Worm (Caenorhabditis elegans) whole organism, young adult: Measurements from ENCODE around the gene R74.2.

Experiments
- B0035.1 ChIP-seq: sonication (generic microtip); optimal IDR thresholded peaks from 2 replicates; lab custom pipeline; 2016; ENCODE audit warnings: missing genetic modification characterization, mild to moderate bottlenecking, missing compliant biosample characterization, missing genotype, missing genetic modification reagents
- B0336.3 ChIP-seq: fragments of 200-800 bp; sonication (Bioruptor generic); IDR thresholded peaks from 2 replicates; pipeline ENCODE4 v1.3.6; 2022; ENCODE audit warnings: missing genetic modification characterization, missing compliant biosample characterization
- F22D6.2 ChIP-seq: sonication (generic microtip); optimal IDR thresholded peaks from 2 replicates; lab custom pipeline; 2016; ENCODE audit warnings: mild to moderate bottlenecking, missing genetic modification characterization, missing compliant biosample characterization
- F39B2.1 ChIP-seq: fragments of 200-800 bp; sonication (Bioruptor generic); IDR thresholded peaks from 2 replicates; pipeline ENCODE4 v1.3.6; 2022; ENCODE audit warnings: missing genetic modification reagents, missing genetic modification characterization, missing compliant biosample characterization
- K11D2.4 ChIP-seq: fragments of 200-800 bp; sonication (Bioruptor generic); IDR thresholded peaks from 2 replicates; pipeline ENCODE4 v1.3.6; 2022; ENCODE audit warnings: missing genetic modification reagents, missing genetic modification characterization, missing compliant biosample characterization
- T26A5.8 ChIP-seq: sonication (generic microtip); optimal IDR thresholded peaks from 2 replicates; lab custom pipeline; 2016; ENCODE audit warnings: missing genetic modification characterization, missing compliant biosample characterization
- Y67H2A.10 ChIP-seq: fragments of 200-800 bp; sonication (Bioruptor generic); conservative IDR thresholded peaks from 2 replicates; pipeline ENCODE4 v1.3.6; 2022; ENCODE audit warnings: missing genetic modification reagents, missing genetic modification characterization, missing compliant biosample characterization
- aptf-2 ChIP-seq: fragments of 200-800 bp; sonication (Bioruptor generic); conservative IDR thresholded peaks from 2 replicates; pipeline ENCODE4 v1.3.6; 2022; ENCODE audit warnings: missing genetic modification reagents, missing genetic modification characterization, missing compliant biosample characterization
- attf-3 ChIP-seq: fragments of 200-800 bp; sonication (Bioruptor generic); conservative IDR thresholded peaks from 2 replicates; pipeline ENCODE4 v1.3.6; 2022; ENCODE audit warnings: missing genetic modification reagents, missing genetic modification characterization, missing compliant biosample characterization
- attf-5 ChIP-seq: fragments of 200-800 bp; sonication (Bioruptor generic); optimal IDR thresholded peaks from 2 replicates; lab custom pipeline; 2018; ENCODE audit warnings: mild to moderate bottlenecking, missing genetic modification characterization, missing compliant biosample characterization
- bed-2 ChIP-seq: fragments of 200-800 bp; sonication (Bioruptor generic); IDR thresholded peaks from 2 replicates; pipeline ENCODE4 v1.3.6; 2022; ENCODE audit warnings: missing genetic modification reagents, missing genetic modification characterization, missing compliant biosample characterization
- ceh-91 ChIP-seq: fragments of 200-800 bp; sonication (Bioruptor generic); IDR thresholded peaks from 2 replicates; pipeline ENCODE4 v1.3.6; 2022; ENCODE audit warnings: missing genetic modification reagents, missing genetic modification characterization, missing compliant biosample characterization
- dox-1 ChIP-seq: fragments of 200-800 bp; sonication (Bioruptor generic); IDR thresholded peaks from 2 replicates; pipeline ENCODE4 v1.3.6; 2022; ENCODE audit warnings: missing genetic modification reagents, missing genetic modification characterization, missing compliant biosample characterization
- dpff-1 ChIP-seq: sonication (generic microtip); optimal IDR thresholded peaks from 2 replicates; lab custom pipeline; 2017; ENCODE audit warnings: mild to moderate bottlenecking, missing genetic modification characterization, missing compliant biosample characterization
- efl-1 ChIP-seq: fragments of 150-350 bp; optimal IDR thresholded peaks from 2 replicates; lab custom pipeline; 2014; ENCODE audit warnings: missing biosample characterization, missing genetic modification reagents, missing genetic modification characterization
- egrh-3 ChIP-seq: fragments of 200-800 bp; sonication (Bioruptor generic); IDR thresholded peaks from 2 replicates; pipeline ENCODE4 v1.3.6; 2022; ENCODE audit warnings: missing genetic modification reagents, missing genetic modification characterization, missing compliant biosample characterization
- fkh-3 ChIP-seq: sonication (generic microtip); optimal IDR thresholded peaks from 2 replicates; lab custom pipeline; 2016; ENCODE audit warnings: mild to moderate bottlenecking, missing genetic modification characterization, missing compliant biosample characterization
- him-1 ChIP-seq: sonication (generic microtip); optimal IDR thresholded peaks from 2 replicates; lab custom pipeline; 2016; ENCODE audit warnings: missing genotype, missing genetic modification reagents, missing genetic modification characterization, missing compliant biosample characterization
- hmg-1.2 ChIP-seq: fragments of 200-800 bp; sonication (Bioruptor generic); IDR thresholded peaks from 2 replicates; pipeline ENCODE4 v1.3.6; 2022; ENCODE audit warnings: missing genetic modification reagents, missing genetic modification characterization, missing compliant biosample characterization
- hrde-1 ChIP-seq: sonication (generic microtip); optimal IDR thresholded peaks from 2 replicates; lab custom pipeline; 2016; ENCODE audit warnings: missing genetic modification characterization, mild to moderate bottlenecking, missing compliant biosample characterization, moderate library complexity, missing genotype, missing genetic modification reagents, borderline replicate concordance
- lag-1 ChIP-seq: fragments of 200-800 bp; sonication (Bioruptor generic); IDR thresholded peaks from 2 replicates; pipeline ENCODE4 v1.3.6; 2022; ENCODE audit warnings: missing genetic modification reagents, missing genetic modification characterization, missing compliant biosample characterization
- lin-40 ChIP-seq: sonication (generic microtip); optimal IDR thresholded peaks from 2 replicates; lab custom pipeline; 2016; ENCODE audit warnings: missing genetic modification characterization, mild to moderate bottlenecking, missing compliant biosample characterization, missing genotype, missing genetic modification reagents
- lin-54 ChIP-seq: fragments of 200-800 bp; sonication (Bioruptor generic); optimal IDR thresholded peaks from 2 replicates; lab custom pipeline; 2018; ENCODE audit warnings: mild to moderate bottlenecking, missing genetic modification characterization, missing compliant biosample characterization
- lsl-1 ChIP-seq: fragments of 200-800 bp; sonication (Bioruptor generic); optimal IDR thresholded peaks from 2 replicates; lab custom pipeline; 2018; ENCODE audit warnings: mild to moderate bottlenecking, missing genetic modification characterization, moderate library complexity, missing compliant biosample characterization
- madf-6 ChIP-seq: fragments of 200-800 bp; sonication (Bioruptor generic); IDR thresholded peaks from 2 replicates; pipeline ENCODE4 v1.3.6; 2022; ENCODE audit warnings: missing genetic modification reagents, missing genetic modification characterization, missing compliant biosample characterization
- mxl-1 ChIP-seq: sonication (generic microtip); optimal IDR thresholded peaks from 2 replicates; lab custom pipeline; 2016; ENCODE audit warnings: missing genetic modification characterization, missing compliant biosample characterization
- nfyb-1 ChIP-seq: fragments of 200-800 bp; sonication (Bioruptor generic); IDR thresholded peaks from 2 replicates; pipeline ENCODE4 v1.3.6; 2022; ENCODE audit warnings: missing genetic modification reagents, missing genetic modification characterization, missing compliant biosample characterization
- nhr-179 ChIP-seq: sonication (generic microtip); optimal IDR thresholded peaks from 2 replicates; lab custom pipeline; 2016; ENCODE audit warnings: mild to moderate bottlenecking, missing genetic modification characterization, missing compliant biosample characterization
- nhr-27 ChIP-seq: fragments of 200-800 bp; sonication (Bioruptor generic); optimal IDR thresholded peaks from 2 replicates; lab custom pipeline; 2018; ENCODE audit warnings: mild to moderate bottlenecking, missing genetic modification characterization, moderate library complexity, missing compliant biosample characterization
- pbrm-1 ChIP-seq: fragments of 200-800 bp; sonication (Bioruptor generic); IDR thresholded peaks from 2 replicates; pipeline ENCODE4 v1.3.6; 2022; ENCODE audit warnings: missing genetic modification reagents, missing genetic modification characterization, missing compliant biosample characterization
- rcor-1 ChIP-seq: fragments of 200-800 bp; sonication (Bioruptor generic); IDR thresholded peaks from 2 replicates; pipeline ENCODE4 v1.3.6; 2022; ENCODE audit warnings: missing genetic modification reagents, missing genetic modification characterization, missing compliant biosample characterization
- rpc-1 ChIP-seq, 2 experiments: fragments of 150-350 bp in 1 of 2; sonication (generic microtip) in 1 of 2; optimal IDR thresholded peaks; 2 replicates each; lab custom pipeline; 2014 to 2018; ENCODE audit warnings: missing biosample characterization in 1 of 2, missing genetic modification characterization in 1 of 2, missing genetic modification reagents in 1 of 2, missing genotype in 1 of 2
- sea-2 ChIP-seq: fragments of 200-800 bp; sonication (Bioruptor generic); IDR thresholded peaks from 2 replicates; pipeline ENCODE4 v1.3.6; 2022; ENCODE audit warnings: missing genetic modification characterization, missing compliant biosample characterization
- snpc-1.3 ChIP-seq: sonication (generic microtip); optimal IDR thresholded peaks from 2 replicates; lab custom pipeline; 2017; ENCODE audit warnings: missing genetic modification characterization, mild to moderate bottlenecking, missing compliant biosample characterization, antibody characterized with exemption, moderate library complexity, missing genotype, missing genetic modification reagents; ENCODE audit not compliant: insufficient read depth
- sptf-2 ChIP-seq: fragments of 200-800 bp; sonication (Bioruptor generic); optimal IDR thresholded peaks from 2 replicates; lab custom pipeline; 2018; ENCODE audit warnings: mild to moderate bottlenecking, missing genetic modification characterization, missing compliant biosample characterization
- tbp1 ChIP-seq: fragments of 200-800 bp; sonication (Bioruptor generic); optimal IDR thresholded peaks from 2 replicates; lab custom pipeline; 2018; ENCODE audit warnings: mild to moderate bottlenecking, missing genetic modification characterization, missing compliant biosample characterization
- ztf-18 ChIP-seq: sonication (generic microtip); optimal IDR thresholded peaks from 2 replicates; lab custom pipeline; 2016; ENCODE audit warnings: missing genotype, mild to moderate bottlenecking, missing genetic modification characterization, missing compliant biosample characterization
- ztf-28 ChIP-seq: fragments of 200-800 bp; sonication (Bioruptor generic); IDR thresholded peaks from 2 replicates; pipeline ENCODE4 v1.3.6; 2022; ENCODE audit warnings: missing genetic modification reagents, missing genetic modification characterization, missing compliant biosample characterization

The R74.2 gene

DNA sequence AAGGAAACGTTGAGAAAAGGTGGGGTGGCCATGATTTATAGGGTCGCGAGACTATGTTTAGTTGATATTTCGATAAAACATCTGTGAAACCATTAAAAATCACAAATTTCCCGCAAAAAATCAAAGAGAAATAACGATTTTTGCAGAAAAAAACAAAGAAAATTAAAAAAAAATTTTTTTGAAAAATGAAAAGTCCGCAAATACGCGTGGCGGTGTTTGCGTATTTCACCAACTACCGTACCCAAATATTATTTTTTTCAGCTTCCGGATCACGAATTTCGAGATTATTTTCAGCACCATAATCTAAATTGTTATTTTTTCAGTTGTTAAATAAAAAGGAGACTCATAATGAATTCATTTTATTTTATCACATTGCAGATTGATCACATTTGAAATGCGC lies 42.1 kb downstream of the R74.2 start (continued):
- TF ChIP-seq ceh-91 (GFP tag; lab: Robert Waterston, UW) = peak; percentile 49; the same call in 1 of the 2 replicates
- 0 out of 2 replicates have a peak, but pooled peaks have one; percentile 17 for TF ChIP-seq dox-1 (GFP tag; lab: Robert Waterston, UW)
- TF ChIP-seq B0336.3 (GFP tag; lab: Robert Waterston, UW) = no peak
- TF ChIP-seq him-1 = peak; percentile 58

DNA sequence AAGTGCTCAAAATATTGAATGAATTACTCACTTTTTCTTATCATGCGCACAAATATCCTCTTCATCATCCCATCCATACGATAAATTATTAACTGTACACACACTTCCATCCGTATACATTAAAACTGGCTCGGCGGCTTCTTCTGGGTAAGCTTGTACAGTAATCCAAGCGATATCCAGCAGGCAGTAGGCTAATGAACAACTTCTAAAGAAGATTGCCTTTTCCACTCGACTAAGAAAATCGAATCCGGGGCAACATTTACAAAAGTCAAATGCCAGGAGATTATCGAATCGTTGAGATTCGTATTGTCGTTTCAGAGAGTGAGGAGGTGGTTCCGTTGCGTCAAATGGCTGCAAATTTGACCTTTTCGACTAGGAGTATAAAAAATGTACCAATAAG lies 43.4 kb downstream of the R74.2 start:
- TF ChIP-seq rpc-1 (optimal IDR thresholded peaks at IDR 0.05; lab: Kevin White, UChicago) (no peak), rpc-1 (tag; optimal IDR thresholded peaks at IDR 0.05; lab: Kevin White, UChicago) (no peak), lag-1 (GFP tag; lab: Robert Waterston, UW) (no peak), attf-5 (GFP tag; lab: Kevin White, UChicago) (no peak), mxl-1 (tag; lab: Kevin White, UChicago) (no peak)

DNA sequence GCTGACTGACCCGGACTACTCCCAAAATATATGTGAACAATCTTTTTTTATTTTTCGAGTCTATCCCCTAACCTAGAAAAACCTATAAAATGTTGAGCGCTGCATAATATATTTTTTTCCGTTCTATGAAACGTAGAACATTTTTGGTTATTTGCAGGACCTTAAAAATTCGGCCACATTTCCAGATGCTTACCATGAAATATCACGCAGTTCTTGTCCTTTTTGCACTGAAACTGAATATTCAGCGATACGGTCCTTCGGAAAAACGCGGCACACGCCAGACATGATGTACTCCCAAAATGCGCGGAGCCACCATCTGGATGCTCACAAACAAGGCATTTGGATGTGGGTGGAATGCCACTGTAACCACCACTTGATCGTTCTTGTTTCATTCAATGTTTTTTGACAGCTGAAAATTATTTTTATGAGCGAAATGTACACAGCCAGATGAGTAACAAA lies 44.9 kb downstream of the R74.2 start, which contains the start of gene nhr-20:
Gene nhr-20, minus strand, starts transcription at position 409 of the 459 bp plus-strand sequence.
- TF ChIP-seq hmg-1.2 (no peak), F39B2.1 (GFP tag; lab: Robert Waterston, UW) (no peak), ztf-18 (tag; lab: Kevin White, UChicago) (no peak), attf-3 (GFP tag; lab: Robert Waterston, UW) (no peak)
- TF ChIP-seq, all 124 proteins: peak for 0

DNA sequence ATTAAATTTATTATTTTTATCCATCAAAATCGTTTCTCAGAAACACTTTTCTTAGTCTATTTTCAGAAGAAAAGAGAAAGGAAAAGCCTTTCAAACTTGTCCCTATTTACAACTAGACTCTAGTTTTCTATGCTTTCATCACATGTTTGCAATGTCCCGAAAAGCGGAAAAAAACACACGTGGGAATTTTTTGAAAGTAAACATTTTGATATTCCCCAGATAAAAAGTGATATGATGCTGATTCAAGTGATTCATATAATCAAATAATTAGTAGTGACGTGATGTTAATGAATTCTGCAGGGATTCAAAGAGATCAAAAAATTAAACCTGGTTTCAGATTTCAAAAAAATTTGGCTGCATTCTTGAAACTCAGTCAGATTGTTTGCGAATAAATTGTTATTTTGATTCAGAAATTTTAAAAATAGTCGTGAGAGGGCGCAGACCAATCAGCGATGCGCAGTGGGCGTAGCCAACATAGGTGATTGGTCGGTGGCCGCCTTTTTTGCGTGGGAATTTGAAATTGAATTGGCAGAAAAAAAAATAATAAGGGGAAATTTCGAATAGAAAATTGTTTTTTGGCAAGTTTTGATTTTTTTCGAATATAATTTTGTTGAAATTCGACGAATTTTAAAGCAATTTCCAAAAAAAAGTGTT lies 46.8 kb downstream of the R74.2 start:
- TF ChIP-seq dpff-1 (tag; lab: Kevin White, UChicago) (no peak), ztf-18 (tag; lab: Kevin White, UChicago) (no peak), T26A5.8 (tag; lab: Kevin White, UChicago) (no peak), nfyb-1 (GFP tag; lab: Robert Waterston, UW) (0 out of 2 replicates have a peak, but pooled peaks have one; percentile 39), him-1 (no peak)
- TF ChIP-seq, all 124 proteins: peak for 1

DNA sequence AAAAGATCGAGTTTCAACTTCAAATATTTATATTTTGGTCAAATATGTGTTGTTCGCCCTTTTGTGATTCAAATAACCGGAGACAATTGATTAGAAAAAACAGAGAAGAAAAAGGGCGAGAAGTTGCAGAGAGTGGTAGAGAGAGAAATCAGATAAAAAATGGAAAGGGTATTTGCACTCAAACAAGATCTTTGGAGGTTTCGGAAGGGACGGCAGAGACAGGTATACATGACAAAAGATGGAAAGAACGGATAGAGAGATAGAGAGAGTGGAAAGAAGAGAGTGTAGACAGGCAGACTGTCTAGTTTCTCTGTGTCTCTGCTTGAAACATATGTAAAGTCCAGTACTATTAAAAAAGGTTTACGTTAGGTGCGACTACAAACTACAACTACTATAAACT lies 48.2 kb downstream of the R74.2 start:
- TF ChIP-seq bed-2 (GFP tag; lab: Robert Waterston, UW) (no peak), hmg-1.2 (peak; percentile 25; the same call in 1 of the 2 replicates), nhr-179 (tag; lab: Kevin White, UChicago) (no peak), sptf-2 (GFP tag; lab: Kevin White, UChicago) (no peak), lin-40 (tag; lab: Kevin White, UChicago) (peak; percentile 25)

DNA sequence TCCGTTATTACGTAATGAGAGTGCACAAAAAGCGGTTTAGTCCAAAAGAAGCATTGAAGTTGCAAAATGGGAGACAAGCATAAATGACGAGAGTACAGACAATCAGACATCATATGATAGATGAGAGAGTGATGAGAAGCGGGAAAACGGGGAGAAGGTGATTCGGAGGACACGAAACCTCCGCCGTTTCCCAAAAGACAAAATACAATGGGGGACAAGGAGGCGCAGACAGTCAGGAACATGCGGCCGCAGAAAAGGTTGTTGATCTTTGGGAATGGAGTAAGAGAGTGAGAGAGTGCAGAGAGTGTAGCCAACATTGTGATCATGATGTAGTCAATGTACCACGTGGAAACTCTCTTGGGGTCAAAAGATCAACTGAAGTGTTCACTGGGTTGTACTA lies 49.7 kb downstream of the R74.2 start:
- TF ChIP-seq K11D2.4 (GFP tag; lab: Robert Waterston, UW) (peak; percentile 85), lsl-1 (GFP tag; lab: Kevin White, UChicago) (no peak), hrde-1 (tag; lab: Kevin White, UChicago) (no peak), lin-54 (GFP tag; lab: Kevin White, UChicago) (peak; percentile 69), ztf-28 (GFP tag; lab: Robert Waterston, UW) (no peak), efl-1 (no peak), madf-6 (GFP tag; lab: Robert Waterston, UW) (peak; percentile 42; the same call in 1 of the 2 replicates), B0035.1 (tag; lab: Kevin White, UChicago) (peak; percentile 52), snpc-1.3 (no peak), egrh-3 (GFP tag; lab: Robert Waterston, UW) (peak; percentile 34; the same call in 1 of the 2 replicates), attf-5 (GFP tag; lab: Kevin White, UChicago) (peak; percentile 94), fkh-3 (no peak), F22D6.2 (tag; lab: Kevin White, UChicago) (peak; percentile 72), him-1 (no peak), pbrm-1 (GFP tag; lab: Robert Waterston, UW) (peak; percentile 71; the same call in 1 of the 2 replicates), sea-2 (GFP tag; lab: Robert Waterston, UW) (no peak), nhr-27 (tag; lab: Kevin White, UChicago) (no peak), Y67H2A.10 (GFP tag; lab: Robert Waterston, UW) (no peak), rcor-1 (GFP tag; lab: Robert Waterston, UW) (peak; percentile 53), lin-40 (tag; lab: Kevin White, UChicago) (peak; percentile 93), aptf-2 (GFP tag; lab: Robert Waterston, UW) (peak; percentile 93), tbp1 (peak; percentile 63)
